Fruit fly (Drosophila melanogaster): Measurements from ENCODE around the gene CG10903.

CG10903 gene

DNA sequence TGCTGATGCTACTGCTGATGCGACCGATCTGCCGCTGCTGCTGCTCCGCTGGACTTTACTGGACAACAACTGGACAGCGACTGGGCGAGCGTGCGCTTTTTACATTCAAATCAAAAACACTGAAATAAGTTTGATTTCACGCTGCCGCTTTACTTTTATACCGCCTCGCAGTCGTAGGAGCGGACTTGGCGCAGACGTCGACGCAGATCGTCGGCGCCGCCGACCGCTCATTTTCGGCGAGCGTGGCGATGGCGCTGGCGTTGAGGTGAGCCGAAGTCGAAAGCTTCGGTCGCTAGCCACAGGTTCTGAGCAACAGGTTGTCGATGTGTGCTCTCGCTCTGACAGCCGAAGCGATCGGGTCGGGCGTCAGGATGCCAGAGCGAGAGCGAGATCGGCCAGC, 34.5 kb upstream of the CG10903 start, which contains the start of gene Elovl7 (continued):
- TF ChIP-seq CG8478 (optimal IDR thresholded peaks at IDR 0.05) = no peak
- no peak for TF ChIP-seq wor (GFP tag; IDR thresholded peaks at IDR 0.05)
- no peak for TF ChIP-seq luna (GFP tag; optimal IDR thresholded peaks at IDR 0.05)
- no peak for TF ChIP-seq TFAM (GFP tag; optimal IDR thresholded peaks at IDR 0.05)
- TF ChIP-seq Opbp (GFP tag; IDR thresholded peaks at IDR 0.05; ENCODE audit: partially characterized antibody) = no peak
- no peak for TF ChIP-seq gcm (GFP tag; optimal IDR thresholded peaks at IDR 0.05)
- TF ChIP-seq repo (GFP tag; optimal IDR thresholded peaks at IDR 0.05) = no peak
- TF ChIP-seq Jarid2 (GFP tag; optimal IDR thresholded peaks at IDR 0.05) = peak; percentile 32
- TF ChIP-seq CG6254 (GFP tag; optimal IDR thresholded peaks at IDR 0.05) = no peak
- no peak for TF ChIP-seq emc (GFP tag; optimal IDR thresholded peaks at IDR 0.05)
- TF ChIP-seq pzg (GFP tag; optimal IDR thresholded peaks at IDR 0.05) = no peak
- no peak for TF ChIP-seq CG9817 (tag; optimal IDR thresholded peaks at IDR 0.05)
- no peak for TF ChIP-seq sd (tag; optimal IDR thresholded peaks at IDR 0.05)
- no peak for TF ChIP-seq cg (GFP tag; optimal IDR thresholded peaks at IDR 0.05)
- TF ChIP-seq aop (GFP tag; IDR thresholded peaks at IDR 0.05) = no peak
- TF ChIP-seq CG4404 (GFP tag; IDR thresholded peaks at IDR 0.05) = no peak
- TF ChIP-seq CG7987 (GFP tag; optimal IDR thresholded peaks at IDR 0.05) = no peak
- no peak for TF ChIP-seq CG30403 (GFP tag; optimal IDR thresholded peaks at IDR 0.05)
- TF ChIP-seq tap (tag; optimal IDR thresholded peaks at IDR 0.05) = no peak
- no peak for TF ChIP-seq CG33213 (GFP tag; optimal IDR thresholded peaks at IDR 0.05)
- no peak for TF ChIP-seq otp (GFP tag; IDR thresholded peaks at IDR 0.05)
- 0 out of 3 replicates have a peak, but pooled peaks have one; percentile 6 for TF ChIP-seq sr (GFP tag; IDR thresholded peaks at IDR 0.05)
- TF ChIP-seq Ada2b (GFP tag; IDR thresholded peaks at IDR 0.05) = no peak
- no peak for TF ChIP-seq onecut (GFP tag; IDR thresholded peaks at IDR 0.05)
- no peak for TF ChIP-seq CG5180 (GFP tag; optimal IDR thresholded peaks at IDR 0.05)
- no peak for TF ChIP-seq Atf3 (GFP tag; optimal IDR thresholded peaks at IDR 0.05)
- TF ChIP-seq br (optimal IDR thresholded peaks at IDR 0.05) = no peak
- no peak for TF ChIP-seq CG9797 (GFP tag; optimal IDR thresholded peaks at IDR 0.05)
- no peak for TF ChIP-seq sqz (GFP tag; optimal IDR thresholded peaks at IDR 0.05)
- no peak for TF ChIP-seq ERR (GFP tag; optimal IDR thresholded peaks at IDR 0.05)
- TF ChIP-seq CG10543 (GFP tag; optimal IDR thresholded peaks at IDR 0.05) = peak; percentile 27
- no peak for TF ChIP-seq nmo (GFP tag; optimal IDR thresholded peaks at IDR 0.05)
- no peak for TF ChIP-seq CG30431 (GFP tag; optimal IDR thresholded peaks at IDR 0.05)
- no peak for TF ChIP-seq CG1233 (GFP tag; optimal IDR thresholded peaks at IDR 0.05)
- TF ChIP-seq wdn (GFP tag; IDR thresholded peaks at IDR 0.05) = no peak
- no peak for TF ChIP-seq bab2 (GFP tag; optimal IDR thresholded peaks at IDR 0.05)
- TF ChIP-seq tup (GFP tag; optimal IDR thresholded peaks at IDR 0.05) = no peak
- TF ChIP-seq slou (GFP tag; optimal IDR thresholded peaks at IDR 0.05) = no peak
- no peak for TF ChIP-seq sens (GFP tag)
- no peak for TF ChIP-seq Dip2 (GFP tag; IDR thresholded peaks at IDR 0.05)
- no peak for TF ChIP-seq tgo (GFP tag; IDR thresholded peaks at IDR 0.05)
- TF ChIP-seq crc (GFP tag; optimal IDR thresholded peaks at IDR 0.05) = no peak
- TF ChIP-seq CG3838 (GFP tag; optimal IDR thresholded peaks at IDR 0.05) = no peak
- no peak for TF ChIP-seq HHEX (GFP tag; optimal IDR thresholded peaks at IDR 0.05)
- no peak for TF ChIP-seq Hmx (GFP tag; optimal IDR thresholded peaks at IDR 0.05)
- no peak for TF ChIP-seq ro (GFP tag; IDR thresholded peaks at IDR 0.05)
- no peak for TF ChIP-seq CG11504 (tag; optimal IDR thresholded peaks at IDR 0.05)
- TF ChIP-seq Lhr (GFP tag; optimal IDR thresholded peaks at IDR 0.05) = no peak
- TF ChIP-seq CG3407 (GFP tag; optimal IDR thresholded peaks at IDR 0.05) = no peak
- TF ChIP-seq kni (GFP tag; optimal IDR thresholded peaks at IDR 0.05) = no peak
- no peak for TF ChIP-seq grn (GFP tag; optimal IDR thresholded peaks at IDR 0.05)
- no peak for TF ChIP-seq schlank (tag; optimal IDR thresholded peaks at IDR 0.05)
- TF ChIP-seq Fer1 (GFP tag; optimal IDR thresholded peaks at IDR 0.05) = no peak
